Worm (Caenorhabditis elegans) whole organism, late embryonic: Measurements from ENCODE around the gene sec-24.1.

Experiments used
- K09A11.1 ChIP-seq: sonication (generic microtip); optimal IDR thresholded peaks from 2 replicates; lab custom pipeline; 2017; ENCODE audit warnings: antibody characterized with exemption, mild to moderate bottlenecking, missing genetic modification characterization, missing compliant biosample characterization; ENCODE audit not compliant: insufficient read depth
- Y22D7AL.16 ChIP-seq: sonication (generic microtip); optimal IDR thresholded peaks from 2 replicates; lab custom pipeline; 2016; ENCODE audit warnings: missing genetic modification characterization, missing compliant biosample characterization
- ahr-1 ChIP-seq: sonication (generic microtip); optimal IDR thresholded peaks from 2 replicates; lab custom pipeline; 2016; ENCODE audit warnings: missing genetic modification characterization, missing compliant biosample characterization
- ceh-18 ChIP-seq: sonication (generic microtip); optimal IDR thresholded peaks from 2 replicates; lab custom pipeline; 2016; ENCODE audit warnings: missing genetic modification characterization, missing compliant biosample characterization
- ceh-19 ChIP-seq: fragments of 200-800 bp; sonication (Bioruptor generic); optimal IDR thresholded peaks from 2 replicates; lab custom pipeline; 2018; ENCODE audit warnings: mild to moderate bottlenecking, missing genetic modification characterization, missing compliant biosample characterization
- ceh-30 ChIP-seq: fragments of 150-350 bp; optimal IDR thresholded peaks from 2 replicates; lab custom pipeline; 2014; ENCODE audit warnings: missing biosample characterization, missing genetic modification characterization
- ceh-31 ChIP-seq: sonication (generic microtip); optimal IDR thresholded peaks from 2 replicates; lab custom pipeline; 2016; ENCODE audit warnings: missing genetic modification characterization, missing compliant biosample characterization
- ceh-34 ChIP-seq: sonication (generic microtip); optimal IDR thresholded peaks from 2 replicates; lab custom pipeline; 2016; ENCODE audit warnings: mild to moderate bottlenecking, missing genetic modification characterization, missing compliant biosample characterization
- ceh-48 ChIP-seq: sonication (generic microtip); optimal IDR thresholded peaks from 2 replicates; lab custom pipeline; 2016; ENCODE audit warnings: missing genetic modification characterization, inconsistent platforms, missing compliant biosample characterization
- ceh-9 ChIP-seq: sonication (generic microtip); optimal IDR thresholded peaks from 2 replicates; lab custom pipeline; 2016; ENCODE audit warnings: mild to moderate bottlenecking, missing genetic modification characterization, inconsistent platforms, missing compliant biosample characterization
- dve-1 ChIP-seq: sonication (generic microtip); optimal IDR thresholded peaks from 2 replicates; lab custom pipeline; 2017; ENCODE audit warnings: antibody characterized with exemption, mild to moderate bottlenecking, missing genetic modification characterization, missing compliant biosample characterization
- ets-4 ChIP-seq: sonication (generic microtip); optimal IDR thresholded peaks from 2 replicates; lab custom pipeline; 2016; ENCODE audit warnings: missing genetic modification characterization, missing compliant biosample characterization
- fkh-10 ChIP-seq: fragments of 150-350 bp; optimal IDR thresholded peaks from 2 replicates; lab custom pipeline; 2014; ENCODE audit warnings: missing biosample characterization, missing genetic modification reagents, missing genetic modification characterization
- fkh-6 ChIP-seq: sonication (generic microtip); optimal IDR thresholded peaks from 2 replicates; lab custom pipeline; 2016; ENCODE audit warnings: missing genetic modification characterization, missing compliant biosample characterization
- hlh-13 ChIP-seq: fragments of 200-800 bp; sonication (Bioruptor generic); optimal IDR thresholded peaks from 2 replicates; lab custom pipeline; 2018; ENCODE audit warnings: mild to moderate bottlenecking, missing genetic modification characterization, missing compliant biosample characterization
- hlh-30 ChIP-seq: sonication (generic microtip); optimal IDR thresholded peaks from 2 replicates; lab custom pipeline; 2017; ENCODE audit warnings: antibody characterized with exemption, missing genetic modification characterization, missing compliant biosample characterization; ENCODE audit not compliant: insufficient read depth
- madf-2 ChIP-seq: sonication (generic microtip); optimal IDR thresholded peaks from 2 replicates; lab custom pipeline; 2017; ENCODE audit warnings: missing genetic modification characterization, missing compliant biosample characterization
- nfya-1 ChIP-seq: sonication (generic microtip); optimal IDR thresholded peaks from 2 replicates; lab custom pipeline; 2017; ENCODE audit warnings: missing genetic modification characterization, mild to moderate bottlenecking, missing compliant biosample characterization, antibody characterized with exemption, moderate library complexity
- odd-2 ChIP-seq: sonication (generic microtip); optimal IDR thresholded peaks from 2 replicates; lab custom pipeline; 2017; ENCODE audit warnings: antibody characterized with exemption, mild to moderate bottlenecking, missing genetic modification characterization, missing compliant biosample characterization
- pag-3 ChIP-seq: sonication (generic microtip); optimal IDR thresholded peaks from 2 replicates; lab custom pipeline; 2016; ENCODE audit warnings: missing compliant biosample characterization, missing genetic modification characterization, borderline replicate concordance
- pax-1 ChIP-seq: fragments of 150-350 bp; optimal IDR thresholded peaks from 2 replicates; lab custom pipeline; 2014; ENCODE audit warnings: missing biosample characterization, missing genetic modification characterization
- pqm-1 ChIP-seq: sonication (generic microtip); optimal IDR thresholded peaks from 2 replicates; lab custom pipeline; 2016; ENCODE audit warnings: missing genetic modification characterization, missing compliant biosample characterization
- pros-1 ChIP-seq: fragments of 150-350 bp; optimal IDR thresholded peaks from 2 replicates; lab custom pipeline; 2014; ENCODE audit warnings: missing biosample characterization, missing genetic modification reagents, missing genetic modification characterization
- rnt-1 ChIP-seq: sonication (generic microtip); optimal IDR thresholded peaks from 2 replicates; lab custom pipeline; 2016; ENCODE audit warnings: missing genetic modification characterization, missing compliant biosample characterization
- sox-2 ChIP-seq: fragments of 200-800 bp; sonication (Bioruptor generic); IDR thresholded peaks from 2 replicates; pipeline ENCODE4 v1.3.6; 2022; ENCODE audit warnings: missing genetic modification reagents, missing genetic modification characterization, missing compliant biosample characterization
- syd-9 ChIP-seq: sonication (generic microtip); optimal IDR thresholded peaks from 2 replicates; lab custom pipeline; 2016; ENCODE audit warnings: mild to moderate bottlenecking, missing genetic modification characterization, moderate library complexity, missing compliant biosample characterization
- tbx-2 ChIP-seq: sonication (generic microtip); optimal IDR thresholded peaks from 2 replicates; lab custom pipeline; 2016; ENCODE audit warnings: missing genetic modification characterization, missing compliant biosample characterization
- ttx-3 ChIP-seq: sonication (generic microtip); optimal IDR thresholded peaks from 2 replicates; lab custom pipeline; 2016; ENCODE audit warnings: missing genetic modification reagents, missing genetic modification characterization, missing compliant biosample characterization
- unc-3 ChIP-seq, 2 experiments: fragments of 200-800 bp in 1 of 2; sonication (Bioruptor generic) in 1 of 2; sonication (generic microtip) in 1 of 2; conservative IDR thresholded peaks in 1 of 2; optimal IDR thresholded peaks in 1 of 2; 2 replicates each; pipeline versions ENCODE4 v1.3.6 to Lab custom; 2016 to 2022; ENCODE audit warnings: missing compliant biosample characterization in 2 of 2, missing genetic modification characterization in 2 of 2, missing genetic modification reagents in 1 of 2
- unc-55 ChIP-seq: sonication (generic microtip); optimal IDR thresholded peaks from 2 replicates; lab custom pipeline; 2017; ENCODE audit warnings: missing biosample characterization, missing genetic modification reagents, missing genetic modification characterization
- unc-86 ChIP-seq: sonication (generic microtip); optimal IDR thresholded peaks from 2 replicates; lab custom pipeline; 2016; ENCODE audit warnings: missing genetic modification characterization, missing compliant biosample characterization
- ztf-16 ChIP-seq: sonication (generic microtip); optimal IDR thresholded peaks from 2 replicates; lab custom pipeline; 2017; ENCODE audit warnings: missing genetic modification characterization, missing compliant biosample characterization

Gene sec-24.1

ce11 chrIV:11574331-11574730, 8.3 kb upstream of the sec-24.1 start:
- no peak for TF ChIP-seq fkh-10
- TF ChIP-seq ceh-31 = no peak
- no peak for TF ChIP-seq hlh-30
- no peak for TF ChIP-seq dve-1
- no peak for TF ChIP-seq ceh-34 (tag; lab: Kevin White, UChicago)
- no peak for TF ChIP-seq ceh-48 (tag; lab: Kevin White, UChicago)
- no peak for TF ChIP-seq odd-2 (tag; lab: Kevin White, UChicago)
- no peak for TF ChIP-seq unc-3 (GFP tag; conservative IDR thresholded peaks at IDR 0.05; lab: Robert Waterston, UW)
- TF ChIP-seq unc-3 (tag; optimal IDR thresholded peaks at IDR 0.05; lab: Kevin White, UChicago) = no peak
- TF ChIP-seq ahr-1 (tag; lab: Kevin White, UChicago) = no peak
- TF ChIP-seq madf-2 = no peak
- TF ChIP-seq ceh-30 (tag; lab: Kevin White, UChicago) = no peak
- TF ChIP-seq unc-55 (GFP tag; lab: Kevin White, UChicago) = no peak
- no peak for TF ChIP-seq fkh-6 (tag; lab: Kevin White, UChicago)

ce11 chrIV:11572524-11572923, 6.5 kb upstream of the sec-24.1 start:
- peak; percentile 11 for TF ChIP-seq ceh-18 (tag; lab: Kevin White, UChicago)
- TF ChIP-seq fkh-10 = no peak
- TF ChIP-seq sox-2 = no peak

ce11 chrIV:11571374-11571839, 5.4 kb upstream of the sec-24.1 start:
- TF ChIP-seq nfya-1 (tag; lab: Kevin White, UChicago) (peak; percentile 11), rnt-1 (peak; percentile 6), ceh-19 (GFP tag; lab: Kevin White, UChicago) (no peak), unc-55 (GFP tag; lab: Kevin White, UChicago) (peak; percentile 53), ztf-16 (tag; lab: Kevin White, UChicago) (no peak), ceh-18 (tag; lab: Kevin White, UChicago) (peak; percentile 14)
- TF ChIP-seq, all 69 proteins: peak for 4

ce11 chrIV:11570200-11570599, 4.2 kb upstream of the sec-24.1 start, which contains the start of gene srgp-1:
srgp-1 (plus strand) TSS chrIV:11570500.
- TF ChIP-seq ets-4 (tag; lab: Kevin White, UChicago) (no peak), K09A11.1 (tag; lab: Kevin White, UChicago) (no peak), Y22D7AL.16 (no peak), pax-1 (tag; lab: Kevin White, UChicago) (no peak), syd-9 (no peak), pros-1 (tag; lab: Kevin White, UChicago) (no peak), nfya-1 (tag; lab: Kevin White, UChicago) (no peak), ttx-3 (tag; lab: Kevin White, UChicago) (no peak), unc-55 (GFP tag; lab: Kevin White, UChicago) (no peak), ceh-9 (tag; lab: Kevin White, UChicago) (no peak), pag-3 (no peak)

DNA sequence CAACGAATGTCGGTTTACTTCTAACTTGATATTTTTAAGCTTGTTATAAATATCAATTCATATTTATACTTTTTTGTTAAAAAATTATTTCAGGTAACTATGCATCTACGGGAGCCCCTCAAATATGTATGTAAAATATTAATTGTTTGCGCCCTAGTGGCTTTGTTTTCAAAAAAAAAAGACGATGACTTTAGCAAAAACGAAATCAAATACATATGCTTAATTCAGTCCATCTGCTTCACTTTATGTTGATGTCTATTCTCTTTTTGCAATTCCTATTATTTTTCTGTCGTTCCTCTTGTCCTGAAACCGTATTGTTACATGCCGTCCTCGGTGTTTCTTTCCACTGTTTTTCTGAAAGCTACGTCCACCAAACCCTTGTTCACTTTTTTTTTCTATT, 3.8 kb upstream of the sec-24.1 start:
- TF ChIP-seq syd-9 (no peak), tbx-2 (tag; lab: Kevin White, UChicago) (no peak), unc-86 (tag; lab: Kevin White, UChicago) (no peak), pqm-1 (tag; lab: Kevin White, UChicago) (no peak), Y22D7AL.16 (no peak), ceh-31 (no peak), hlh-13 (no peak), fkh-10 (no peak), madf-2 (no peak)
